Fruit fly (Drosophila melanogaster): ENCODE measurements around the gene rept.

rept gene

dm6 chr3L:19292440-19293175 is 37.5 kb downstream of the rept start, which contains the start of gene Gbs-76A (continued):
- TF ChIP-seq CG6254 (GFP tag; optimal IDR thresholded peaks at IDR 0.05) (peak; percentile 79), PHDP (tag; optimal IDR thresholded peaks at IDR 0.05) (peak; percentile 93), CG3163 (GFP tag; optimal IDR thresholded peaks at IDR 0.05) (no peak), CG3847 (GFP tag; IDR thresholded peaks at IDR 0.05) (peak; percentile 67), Bdp1 (GFP tag; optimal IDR thresholded peaks at IDR 0.05) (no peak), btn (GFP tag; optimal IDR thresholded peaks at IDR 0.05) (no peak), CG18619 (GFP tag; optimal IDR thresholded peaks at IDR 0.05) (peak; percentile 85), Sry-δ (GFP tag; optimal IDR thresholded peaks at IDR 0.05) (no peak), CG32767 (GFP tag; IDR thresholded peaks at IDR 0.05) (peak; percentile 75), CG7963 (GFP tag; IDR thresholded peaks at IDR 0.05; ENCODE audit: partially characterized antibody) (no peak), jumu (GFP tag; optimal IDR thresholded peaks at IDR 0.05) (no peak), CrebB (tag; optimal IDR thresholded peaks at IDR 0.05) (peak; percentile 52), h (optimal IDR thresholded peaks at IDR 0.05) (no peak), MTF-1 (GFP tag; optimal IDR thresholded peaks at IDR 0.05; ENCODE audit: borderline replicate concordance) (no peak), CG7372 (GFP tag; IDR thresholded peaks at IDR 0.05) (no peak; the same call in 1 of the 2 replicates), schlank (tag; optimal IDR thresholded peaks at IDR 0.05) (peak; percentile 18), Jarid2 (GFP tag; optimal IDR thresholded peaks at IDR 0.05) (no peak), CG15073 (GFP tag; optimal IDR thresholded peaks at IDR 0.05) (no peak), insv (GFP tag; optimal IDR thresholded peaks at IDR 0.05) (peak in 1 of 2 experiments; percentile 38), CG12769 (tag; optimal IDR thresholded peaks at IDR 0.05) (no peak), run (tag; optimal IDR thresholded peaks at IDR 0.05) (peak; percentile 81), tx (GFP tag; optimal IDR thresholded peaks at IDR 0.05) (no peak), Dbx (GFP tag; IDR thresholded peaks at IDR 0.05) (peak; percentile 69; the same call in 2 of the 3 replicates), C15 (GFP tag; IDR thresholded peaks at IDR 0.05) (no peak), HLH54F (GFP tag; optimal IDR thresholded peaks at IDR 0.05) (no peak), knrl (GFP tag; IDR thresholded peaks at IDR 0.05; ENCODE audit: partially characterized antibody) (peak; percentile 42; the same call in 1 of the 3 replicates), Poxn (GFP tag; IDR thresholded peaks at IDR 0.05) (0 out of 2 replicates have a peak, but pooled peaks have one; percentile 45), otp (GFP tag; IDR thresholded peaks at IDR 0.05) (0 out of 3 replicates have a peak, but pooled peaks have one; percentile 47), Hr3 (GFP tag; optimal IDR thresholded peaks at IDR 0.05) (peak; percentile 75), CG6654 (GFP tag; optimal IDR thresholded peaks at IDR 0.05) (peak; percentile 51), CoRest (tag; optimal IDR thresholded peaks at IDR 0.05) (peak; percentile 91), Xrp1 (GFP tag; IDR thresholded peaks at IDR 0.05) (peak; percentile 85), GATAe (GFP tag; conservative IDR thresholded peaks at IDR 0.05) (peak; percentile 67), cas (GFP tag; IDR thresholded peaks at IDR 0.05) (peak; percentile 27; the same call in 1 of the 2 replicates), Ptx1 (GFP tag; IDR thresholded peaks at IDR 0.05) (peak; percentile 84), Camta (GFP tag; optimal IDR thresholded peaks at IDR 0.05) (peak; percentile 1), odd (GFP tag; optimal IDR thresholded peaks at IDR 0.05) (peak; percentile 83), bab2 (GFP tag; optimal IDR thresholded peaks at IDR 0.05) (no peak), Tbp (GFP tag; optimal IDR thresholded peaks at IDR 0.05) (no peak), bigmax (GFP tag; optimal IDR thresholded peaks at IDR 0.05) (no peak), grau (tag; optimal IDR thresholded peaks at IDR 0.05) (peak; percentile 90), CG9932 (GFP tag; IDR thresholded peaks at IDR 0.05) (peak; percentile 81), BEAF-32 (GFP tag; optimal IDR thresholded peaks at IDR 0.05) (no peak), row (GFP tag; IDR thresholded peaks at IDR 0.05) (peak; percentile 96), gro (GFP tag; optimal IDR thresholded peaks at IDR 0.05) (no peak), wdn (GFP tag; IDR thresholded peaks at IDR 0.05) (peak; percentile 49; the same call in 1 of the 2 replicates), HLHmδ (GFP tag; optimal IDR thresholded peaks at IDR 0.05) (no peak), tio (GFP tag; optimal IDR thresholded peaks at IDR 0.05) (peak; percentile 32), fd64A (GFP tag; optimal IDR thresholded peaks at IDR 0.05) (no peak), ERR (GFP tag; optimal IDR thresholded peaks at IDR 0.05) (no peak)

Measured in whole organism, embryonic.